Worm (Caenorhabditis elegans) whole organism, L1 larva: Measurements from ENCODE around the gene mgl-1.

Experiments used
- nhr-85 ChIP-seq: sonication (generic microtip); peaks from one replicate; lab custom pipeline; 2016; ENCODE audit warnings: missing genetic modification characterization, inconsistent platforms, missing compliant biosample characterization
- pax-3 ChIP-seq: fragments of 200-800 bp; sonication (Bioruptor generic); optimal IDR thresholded peaks from 2 replicates; lab custom pipeline; 2018; ENCODE audit warnings: mild to moderate bottlenecking, missing genetic modification characterization, moderate library complexity, missing compliant biosample characterization
- snpc-4 ChIP-seq: fragments of 150-350 bp; optimal IDR thresholded peaks from 2 replicates; lab custom pipeline; 2014; ENCODE audit warnings: missing biosample characterization, missing genetic modification characterization

- TF ChIP-seq snpc-4 (no peak), pax-3 (no peak), nhr-85 (tag; lab: Kevin White, UChicago) (no peak)
Observed at ce11 chrX:9988884-9989283, 12.8 kb upstream of the mgl-1 start.
